Worm (Caenorhabditis elegans) whole organism, late embryonic: Measurements from ENCODE around the gene ZC250.2.
A peak's percentile ranks its signal among the peaks of the same experiment; 100 is the strongest.

ENCODE experiments used
- C38D4.7 ChIP-seq: fragments of 200-800 bp; sonication (Bioruptor generic); optimal IDR thresholded peaks from 2 replicates; lab custom pipeline; 2018; ENCODE audit warnings: mild to moderate bottlenecking, missing genetic modification characterization, moderate library complexity, missing compliant biosample characterization
- K02D7.2 ChIP-seq: sonication (generic microtip); optimal IDR thresholded peaks from 2 replicates; lab custom pipeline; 2017; ENCODE audit warnings: mild to moderate bottlenecking, missing genetic modification characterization, missing compliant biosample characterization
- K09A11.1 ChIP-seq: sonication (generic microtip); optimal IDR thresholded peaks from 2 replicates; lab custom pipeline; 2017; ENCODE audit warnings: antibody characterized with exemption, mild to moderate bottlenecking, missing genetic modification characterization, missing compliant biosample characterization; ENCODE audit not compliant: insufficient read depth
- T23F11.4 ChIP-seq: fragments of 200-800 bp; sonication (Bioruptor generic); optimal IDR thresholded peaks from 2 replicates; lab custom pipeline; 2018; ENCODE audit warnings: mild to moderate bottlenecking, missing genetic modification characterization, missing compliant biosample characterization
- ahr-1 ChIP-seq: sonication (generic microtip); optimal IDR thresholded peaks from 2 replicates; lab custom pipeline; 2016; ENCODE audit warnings: missing genetic modification characterization, missing compliant biosample characterization
- ama-1 ChIP-seq: fragments of 150-350 bp; optimal IDR thresholded peaks from 2 replicates; lab custom pipeline; 2014
- ceh-14 ChIP-seq: sonication (generic microtip); optimal IDR thresholded peaks from 2 replicates; lab custom pipeline; 2016; ENCODE audit warnings: missing genotype, missing genetic modification characterization, missing compliant biosample characterization
- ceh-19 ChIP-seq: fragments of 200-800 bp; sonication (Bioruptor generic); optimal IDR thresholded peaks from 2 replicates; lab custom pipeline; 2018; ENCODE audit warnings: mild to moderate bottlenecking, missing genetic modification characterization, missing compliant biosample characterization
- ceh-2 ChIP-seq: sonication (generic microtip); optimal IDR thresholded peaks from 2 replicates; lab custom pipeline; 2016; ENCODE audit warnings: missing genotype, missing genetic modification characterization, missing compliant biosample characterization
- ceh-22 ChIP-seq: sonication (generic microtip); optimal IDR thresholded peaks from 2 replicates; lab custom pipeline; 2017; ENCODE audit warnings: missing biosample characterization, missing genetic modification characterization
- ceh-34 ChIP-seq: sonication (generic microtip); optimal IDR thresholded peaks from 2 replicates; lab custom pipeline; 2016; ENCODE audit warnings: mild to moderate bottlenecking, missing genetic modification characterization, missing compliant biosample characterization
- ceh-45 ChIP-seq: fragments of 200-800 bp; sonication (Bioruptor generic); IDR thresholded peaks from 2 replicates; pipeline ENCODE4 v1.3.6; 2022; ENCODE audit warnings: missing genetic modification reagents, missing genetic modification characterization, missing compliant biosample characterization
- ceh-48 ChIP-seq: sonication (generic microtip); optimal IDR thresholded peaks from 2 replicates; lab custom pipeline; 2016; ENCODE audit warnings: missing genetic modification characterization, inconsistent platforms, missing compliant biosample characterization
- ceh-6 ChIP-seq: fragments of 200-800 bp; sonication (Bioruptor generic); optimal IDR thresholded peaks from 2 replicates; lab custom pipeline; 2018; ENCODE audit warnings: mild to moderate bottlenecking, missing genetic modification characterization, missing compliant biosample characterization
- dmd-4 ChIP-seq: sonication (generic microtip); optimal IDR thresholded peaks from 2 replicates; lab custom pipeline; 2016; ENCODE audit warnings: borderline replicate concordance, missing genetic modification characterization, missing compliant biosample characterization
- dve-1 ChIP-seq: sonication (generic microtip); optimal IDR thresholded peaks from 2 replicates; lab custom pipeline; 2017; ENCODE audit warnings: antibody characterized with exemption, mild to moderate bottlenecking, missing genetic modification characterization, missing compliant biosample characterization
- elt-2 ChIP-seq: sonication (generic microtip); optimal IDR thresholded peaks from 2 replicates; lab custom pipeline; 2016; ENCODE audit warnings: missing genetic modification reagents, missing genetic modification characterization, missing compliant biosample characterization
- ets-4 ChIP-seq: sonication (generic microtip); optimal IDR thresholded peaks from 2 replicates; lab custom pipeline; 2016; ENCODE audit warnings: missing genetic modification characterization, missing compliant biosample characterization
- fax-1 ChIP-seq: sonication (generic microtip); optimal IDR thresholded peaks from 2 replicates; lab custom pipeline; 2016; ENCODE audit warnings: missing genotype, missing genetic modification characterization, missing compliant biosample characterization
- fkh-6 ChIP-seq: sonication (generic microtip); optimal IDR thresholded peaks from 2 replicates; lab custom pipeline; 2016; ENCODE audit warnings: missing genetic modification characterization, missing compliant biosample characterization
- hlh-13 ChIP-seq: fragments of 200-800 bp; sonication (Bioruptor generic); optimal IDR thresholded peaks from 2 replicates; lab custom pipeline; 2018; ENCODE audit warnings: mild to moderate bottlenecking, missing genetic modification characterization, missing compliant biosample characterization
- hlh-6 ChIP-seq: sonication (generic microtip); optimal IDR thresholded peaks from 2 replicates; lab custom pipeline; 2016; ENCODE audit warnings: missing genotype, missing genetic modification characterization, missing compliant biosample characterization
- hlh-8 ChIP-seq: sonication (generic microtip); optimal IDR thresholded peaks from 2 replicates; lab custom pipeline; 2016; ENCODE audit warnings: missing genotype, missing genetic modification characterization, missing compliant biosample characterization
- lim-6 ChIP-seq: sonication (generic microtip); optimal IDR thresholded peaks from 2 replicates; lab custom pipeline; 2016; ENCODE audit warnings: missing genetic modification characterization, missing compliant biosample characterization
- lin-11 ChIP-seq: fragments of 200-800 bp; sonication (Bioruptor generic); optimal IDR thresholded peaks from 2 replicates; lab custom pipeline; 2018; ENCODE audit warnings: mild to moderate bottlenecking, missing genetic modification characterization, missing compliant biosample characterization
- madf-2 ChIP-seq: sonication (generic microtip); optimal IDR thresholded peaks from 2 replicates; lab custom pipeline; 2017; ENCODE audit warnings: missing genetic modification characterization, missing compliant biosample characterization
- mec-3 ChIP-seq: sonication (generic microtip); optimal IDR thresholded peaks from 2 replicates; lab custom pipeline; 2016; ENCODE audit warnings: borderline replicate concordance, missing genetic modification characterization, missing compliant biosample characterization
- nhr-11 ChIP-seq: fragments of 150-350 bp; optimal IDR thresholded peaks from 2 replicates; lab custom pipeline; 2014; ENCODE audit warnings: missing biosample characterization, missing genetic modification characterization
- npax-4 ChIP-seq: sonication (generic microtip); optimal IDR thresholded peaks from 2 replicates; lab custom pipeline; 2016; ENCODE audit warnings: missing genetic modification characterization, missing compliant biosample characterization
- pag-3 ChIP-seq: sonication (generic microtip); optimal IDR thresholded peaks from 2 replicates; lab custom pipeline; 2016; ENCODE audit warnings: missing compliant biosample characterization, missing genetic modification characterization, borderline replicate concordance
- pax-1 ChIP-seq: fragments of 150-350 bp; optimal IDR thresholded peaks from 2 replicates; lab custom pipeline; 2014; ENCODE audit warnings: missing biosample characterization, missing genetic modification characterization
- pha-4 ChIP-seq: fragments of 150-350 bp; optimal IDR thresholded peaks from 2 replicates; lab custom pipeline; 2018; ENCODE audit warnings: missing biosample characterization, missing genetic modification reagents, missing genetic modification characterization
- pqm-1 ChIP-seq: sonication (generic microtip); optimal IDR thresholded peaks from 2 replicates; lab custom pipeline; 2016; ENCODE audit warnings: missing genetic modification characterization, missing compliant biosample characterization
- ref-2 ChIP-seq: sonication (generic microtip); optimal IDR thresholded peaks from 2 replicates; lab custom pipeline; 2016; ENCODE audit warnings: missing genetic modification characterization, missing compliant biosample characterization
- sdc-2 ChIP-seq: sonication (generic microtip); optimal IDR thresholded peaks from 2 replicates; lab custom pipeline; 2016; ENCODE audit warnings: missing genotype, missing genetic modification characterization, missing compliant biosample characterization
- sox-2 ChIP-seq: fragments of 200-800 bp; sonication (Bioruptor generic); IDR thresholded peaks from 2 replicates; pipeline ENCODE4 v1.3.6; 2022; ENCODE audit warnings: missing genetic modification reagents, missing genetic modification characterization, missing compliant biosample characterization
- sox-4 ChIP-seq: sonication (generic microtip); optimal IDR thresholded peaks from 2 replicates; lab custom pipeline; 2017; ENCODE audit warnings: mild to moderate bottlenecking, missing genetic modification characterization, inconsistent platforms, missing compliant biosample characterization
- tbx-2 ChIP-seq: sonication (generic microtip); optimal IDR thresholded peaks from 2 replicates; lab custom pipeline; 2016; ENCODE audit warnings: missing genetic modification characterization, missing compliant biosample characterization
- tbx-7 ChIP-seq: sonication (generic microtip); optimal IDR thresholded peaks from 2 replicates; lab custom pipeline; 2016; ENCODE audit warnings: missing genotype, missing genetic modification characterization, missing compliant biosample characterization
- ttx-3 ChIP-seq: sonication (generic microtip); optimal IDR thresholded peaks from 2 replicates; lab custom pipeline; 2016; ENCODE audit warnings: missing genetic modification reagents, missing genetic modification characterization, missing compliant biosample characterization
- unc-3 ChIP-seq, 2 experiments: fragments of 200-800 bp in 1 of 2; sonication (Bioruptor generic) in 1 of 2; sonication (generic microtip) in 1 of 2; conservative IDR thresholded peaks in 1 of 2; optimal IDR thresholded peaks in 1 of 2; 2 replicates each; pipeline versions ENCODE4 v1.3.6 to Lab custom; 2016 to 2022; ENCODE audit warnings: missing compliant biosample characterization in 2 of 2, missing genetic modification characterization in 2 of 2, missing genetic modification reagents in 1 of 2
- unc-86 ChIP-seq: sonication (generic microtip); optimal IDR thresholded peaks from 2 replicates; lab custom pipeline; 2016; ENCODE audit warnings: missing genetic modification characterization, missing compliant biosample characterization
- zip-5 ChIP-seq: sonication (generic microtip); optimal IDR thresholded peaks from 2 replicates; lab custom pipeline; 2016; ENCODE audit warnings: missing genetic modification characterization, missing compliant biosample characterization

ZC250.2 gene

DNA sequence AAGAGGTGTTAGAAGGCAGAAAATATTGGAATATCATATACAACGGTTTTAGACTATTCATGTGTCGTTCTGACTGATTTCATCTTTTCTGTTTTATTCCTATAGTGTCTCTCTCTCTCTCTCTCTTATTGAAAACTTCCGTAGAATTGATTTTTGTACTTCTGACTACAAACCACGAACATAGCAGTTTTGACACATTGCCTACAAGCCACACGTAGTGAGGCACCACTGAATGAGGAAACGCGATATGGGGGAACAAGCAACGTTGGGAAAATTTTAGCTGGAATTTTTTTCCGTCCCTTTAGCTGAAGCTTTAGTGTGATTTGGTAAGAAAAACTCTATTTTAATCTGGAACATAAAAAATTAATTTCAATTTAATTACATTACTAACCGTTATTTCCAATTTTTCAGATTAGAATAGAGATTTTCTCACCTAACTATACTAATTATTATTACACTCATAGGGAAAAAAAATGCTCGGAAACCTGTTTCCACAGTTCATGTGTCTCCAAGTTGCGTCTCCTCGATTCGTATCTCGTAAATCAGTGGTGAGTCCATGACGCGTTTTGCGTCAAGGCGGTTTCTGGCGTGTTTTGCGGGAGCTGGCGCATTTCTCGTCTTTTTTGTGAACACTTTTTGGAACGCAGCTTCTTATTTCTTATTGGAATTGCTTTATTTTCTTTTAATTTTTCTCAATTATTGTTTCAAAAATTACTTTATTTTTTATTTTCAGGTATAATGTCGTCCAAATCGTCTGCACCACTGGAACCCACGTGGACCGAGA is 1.4 kb upstream of the ZC250.2 start, which contains the start of the genes nhr-142 and F44E7.9 (continued):
- TF ChIP-seq ceh-34 (tag; lab: Kevin White, UChicago), result peak; percentile 60
- TF ChIP-seq sox-4, result peak; percentile 36
- no peak for TF ChIP-seq nhr-11
- TF ChIP-seq tbx-2, result peak; percentile 71
- peak; percentile 37 for TF ChIP-seq unc-86 (tag; lab: Kevin White, UChicago)
- TF ChIP-seq ttx-3 (tag; lab: Kevin White, UChicago), result peak; percentile 21
- TF ChIP-seq lim-6 (tag; lab: Kevin White, UChicago), result peak; percentile 50
- peak; percentile 63 for TF ChIP-seq tbx-7
- no peak for TF ChIP-seq pag-3
- TF ChIP-seq dmd-4 (tag; lab: Kevin White, UChicago), result peak; percentile 47
- peak; percentile 79 for TF ChIP-seq elt-2
- peak; percentile 78 for TF ChIP-seq ceh-2 (tag; lab: Kevin White, UChicago)
- TF ChIP-seq unc-3 (GFP tag; conservative IDR thresholded peaks at IDR 0.05; lab: Robert Waterston, UW), result no peak
- peak; percentile 40 for TF ChIP-seq unc-3 (tag; optimal IDR thresholded peaks at IDR 0.05; lab: Kevin White, UChicago)
- TF ChIP-seq ceh-19 (GFP tag; lab: Kevin White, UChicago), result peak; percentile 29
- TF ChIP-seq sdc-2 (tag; lab: Kevin White, UChicago), result peak; percentile 18
- peak; percentile 12 for TF ChIP-seq npax-4
- TF ChIP-seq ets-4 (tag; lab: Kevin White, UChicago), result peak; percentile 71
- peak; percentile 74 for TF ChIP-seq ceh-14
- TF ChIP-seq ceh-45 (GFP tag; lab: Robert Waterston, UW), result peak; percentile 47; the same call in 1 of the 2 replicates
- no peak for TF ChIP-seq K09A11.1 (tag; lab: Kevin White, UChicago)
- TF ChIP-seq hlh-8 (tag; lab: Kevin White, UChicago), result peak; percentile 2
- peak; percentile 15 for TF ChIP-seq ahr-1 (tag; lab: Kevin White, UChicago)
- no peak for TF ChIP-seq fkh-6 (tag; lab: Kevin White, UChicago)
- TF ChIP-seq ama-1 (lab: Kevin White, UChicago), result no peak
- no peak for TF ChIP-seq hlh-13 (GFP tag; lab: Kevin White, UChicago)
- TF ChIP-seq pax-1 (tag; lab: Kevin White, UChicago), result no peak
- TF ChIP-seq ceh-48 (tag; lab: Kevin White, UChicago), result peak; percentile 8
- TF ChIP-seq hlh-6 (tag; lab: Kevin White, UChicago), result no peak
- TF ChIP-seq mec-3 (tag; lab: Kevin White, UChicago), result no peak
- no peak for TF ChIP-seq lin-11 (tag; lab: Kevin White, UChicago)
- TF ChIP-seq pha-4 (tag; lab: Kevin White, UChicago), result no peak
- TF ChIP-seq sox-2 (GFP tag; lab: Robert Waterston, UW), result no peak
- TF ChIP-seq ceh-22 (tag; lab: Kevin White, UChicago), result no peak
- TF ChIP-seq pqm-1 (tag; lab: Kevin White, UChicago), result peak; percentile 23
- TF ChIP-seq ceh-6 (GFP tag; lab: Kevin White, UChicago), result no peak
- TF ChIP-seq C38D4.7 (GFP tag; lab: Kevin White, UChicago), result no peak
- TF ChIP-seq K02D7.2, result peak; percentile 28
- peak; percentile 70 for TF ChIP-seq ref-2 (tag; lab: Kevin White, UChicago)
- peak; percentile 73 for TF ChIP-seq fax-1
- peak; percentile 9 for TF ChIP-seq dve-1 (tag; lab: Kevin White, UChicago)
- peak; percentile 81 for TF ChIP-seq zip-5
- peak; percentile 26 for TF ChIP-seq T23F11.4 (GFP tag; lab: Kevin White, UChicago)
- peak; percentile 39 for TF ChIP-seq madf-2 (tag; lab: Kevin White, UChicago)
